Worm (Caenorhabditis elegans) whole organism, late embryonic: ENCODE results near the gene F08F8.7.

Experiments used
- ceh-24 ChIP-seq: sonication (generic microtip); optimal IDR thresholded peaks from 2 replicates; lab custom pipeline; 2016; ENCODE audit warnings: mild to moderate bottlenecking, missing genetic modification characterization, missing compliant biosample characterization
- ceh-6 ChIP-seq: fragments of 200-800 bp; sonication (Bioruptor generic); optimal IDR thresholded peaks from 2 replicates; lab custom pipeline; 2018; ENCODE audit warnings: mild to moderate bottlenecking, missing genetic modification characterization, missing compliant biosample characterization
- ceh-9 ChIP-seq: sonication (generic microtip); optimal IDR thresholded peaks from 2 replicates; lab custom pipeline; 2016; ENCODE audit warnings: mild to moderate bottlenecking, missing genetic modification characterization, inconsistent platforms, missing compliant biosample characterization
- dve-1 ChIP-seq: sonication (generic microtip); optimal IDR thresholded peaks from 2 replicates; lab custom pipeline; 2017; ENCODE audit warnings: antibody characterized with exemption, mild to moderate bottlenecking, missing genetic modification characterization, missing compliant biosample characterization
- lin-11 ChIP-seq: fragments of 200-800 bp; sonication (Bioruptor generic); optimal IDR thresholded peaks from 2 replicates; lab custom pipeline; 2018; ENCODE audit warnings: mild to moderate bottlenecking, missing genetic modification characterization, missing compliant biosample characterization
- nhr-11 ChIP-seq: fragments of 150-350 bp; optimal IDR thresholded peaks from 2 replicates; lab custom pipeline; 2014; ENCODE audit warnings: missing biosample characterization, missing genetic modification characterization
- npax-4 ChIP-seq: sonication (generic microtip); optimal IDR thresholded peaks from 2 replicates; lab custom pipeline; 2016; ENCODE audit warnings: missing genetic modification characterization, missing compliant biosample characterization
- pha-2 ChIP-seq: sonication (generic microtip); optimal IDR thresholded peaks from 2 replicates; lab custom pipeline; 2017; ENCODE audit warnings: mild to moderate bottlenecking, missing genetic modification characterization, missing compliant biosample characterization
- sox-4 ChIP-seq: sonication (generic microtip); optimal IDR thresholded peaks from 2 replicates; lab custom pipeline; 2017; ENCODE audit warnings: mild to moderate bottlenecking, missing genetic modification characterization, inconsistent platforms, missing compliant biosample characterization
- unc-55 ChIP-seq: sonication (generic microtip); optimal IDR thresholded peaks from 2 replicates; lab custom pipeline; 2017; ENCODE audit warnings: missing biosample characterization, missing genetic modification reagents, missing genetic modification characterization

DNA sequence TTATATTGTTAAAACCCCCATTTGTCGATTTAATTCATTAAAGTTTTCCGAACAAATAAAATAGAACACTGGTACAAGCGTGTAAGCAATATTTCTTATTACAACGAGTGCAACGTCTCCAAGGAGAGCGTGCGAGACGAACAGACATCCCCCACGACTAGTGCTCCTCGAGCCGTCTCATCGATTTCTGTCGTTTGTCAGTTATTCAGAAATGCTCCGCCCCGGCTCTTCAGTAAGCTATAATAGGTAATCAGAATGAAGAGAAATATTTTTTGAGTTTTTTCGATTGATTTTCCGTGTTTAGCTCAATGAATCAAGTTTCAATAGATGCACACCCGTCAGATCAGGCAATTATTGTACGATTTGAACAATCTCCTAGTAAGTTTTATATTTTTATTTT lies 8.3 kb downstream of the F08F8.7 start, which contains the start of gene kap-1:
- TF ChIP-seq ceh-24 (tag; lab: Kevin White, UChicago) (no peak), pha-2 (tag; lab: Kevin White, UChicago) (no peak), sox-4 (no peak), ceh-6 (GFP tag; lab: Kevin White, UChicago) (no peak), unc-55 (GFP tag; lab: Kevin White, UChicago) (no peak), nhr-11 (no peak), ceh-9 (tag; lab: Kevin White, UChicago) (no peak), lin-11 (tag; lab: Kevin White, UChicago) (no peak), npax-4 (no peak), dve-1 (tag; lab: Kevin White, UChicago) (no peak)
